Worm (Caenorhabditis elegans) whole organism, young adult: ENCODE data around the gene R10D12.8.
A peak's percentile ranks its signal among the peaks of the same experiment; 100 is the strongest.

ENCODE experiments used
- B0261.1 ChIP-seq: sonication (generic microtip); optimal IDR thresholded peaks from 2 replicates; lab custom pipeline; 2016; ENCODE audit warnings: mild to moderate bottlenecking, missing genetic modification characterization, moderate library complexity, missing compliant biosample characterization
- B0336.3 ChIP-seq: fragments of 200-800 bp; sonication (Bioruptor generic); IDR thresholded peaks from 2 replicates; pipeline ENCODE4 v1.3.6; 2022; ENCODE audit warnings: missing genetic modification characterization, missing compliant biosample characterization
- D2030.7 ChIP-seq: fragments of 200-800 bp; sonication (Bioruptor generic); IDR thresholded peaks from 2 replicates; pipeline ENCODE4 v1.3.6; 2022; ENCODE audit warnings: missing genetic modification reagents, missing genetic modification characterization, missing compliant biosample characterization
- F33H1.4 ChIP-seq: fragments of 200-800 bp; sonication (Bioruptor generic); IDR thresholded peaks from 2 replicates; pipeline ENCODE4 v1.3.6; 2022; ENCODE audit warnings: missing genetic modification reagents, missing genetic modification characterization, missing compliant biosample characterization
- F39B2.1 ChIP-seq: fragments of 200-800 bp; sonication (Bioruptor generic); IDR thresholded peaks from 2 replicates; pipeline ENCODE4 v1.3.6; 2022; ENCODE audit warnings: missing genetic modification reagents, missing genetic modification characterization, missing compliant biosample characterization
- K12H6.12 ChIP-seq: fragments of 200-800 bp; sonication (Bioruptor generic); optimal IDR thresholded peaks from 2 replicates; lab custom pipeline; 2018; ENCODE audit warnings: mild to moderate bottlenecking, missing genetic modification characterization, missing compliant biosample characterization
- Y53F4B.3 ChIP-seq: fragments of 200-800 bp; sonication (Bioruptor generic); IDR thresholded peaks from 2 replicates; pipeline ENCODE4 v1.3.6; 2022; ENCODE audit warnings: missing genetic modification reagents, missing genetic modification characterization, missing compliant biosample characterization
- Y56A3A.18 ChIP-seq: fragments of 200-800 bp; sonication (Bioruptor generic); IDR thresholded peaks from 2 replicates; pipeline ENCODE4 v1.3.6; 2022; ENCODE audit warnings: missing genetic modification reagents, missing genetic modification characterization, missing compliant biosample characterization
- akir-1 ChIP-seq: fragments of 200-800 bp; sonication (Bioruptor generic); optimal IDR thresholded peaks from 2 replicates; lab custom pipeline; 2018; ENCODE audit warnings: mild to moderate bottlenecking, missing genetic modification characterization, moderate library complexity, missing compliant biosample characterization
- attf-6 ChIP-seq: fragments of 200-800 bp; sonication (Bioruptor generic); IDR thresholded peaks from 2 replicates; pipeline ENCODE4 v1.3.6; 2022; ENCODE audit warnings: missing genetic modification reagents, missing genetic modification characterization, missing compliant biosample characterization
- bed-2 ChIP-seq: fragments of 200-800 bp; sonication (Bioruptor generic); IDR thresholded peaks from 2 replicates; pipeline ENCODE4 v1.3.6; 2022; ENCODE audit warnings: missing genetic modification reagents, missing genetic modification characterization, missing compliant biosample characterization
- cebp-1 ChIP-seq, 2 experiments: fragments of 200-800 bp in 1 of 2; sonication (Bioruptor generic) in 1 of 2; sonication (generic microtip) in 1 of 2; IDR thresholded peaks in 1 of 2; optimal IDR thresholded peaks in 1 of 2; 2 replicates each; pipeline versions ENCODE4 v1.3.6 to Lab custom; 2017 to 2022; ENCODE audit warnings: missing compliant biosample characterization in 2 of 2, missing genetic modification characterization in 2 of 2, mild to moderate bottlenecking in 1 of 2, missing genetic modification reagents in 1 of 2, moderate library complexity in 1 of 2
- ceh-100 ChIP-seq: fragments of 200-800 bp; sonication (Bioruptor generic); IDR thresholded peaks from 2 replicates; pipeline ENCODE4 v1.3.6; 2022; ENCODE audit warnings: missing genetic modification reagents, missing genetic modification characterization, missing compliant biosample characterization
- ceh-58 ChIP-seq: fragments of 200-800 bp; sonication (Bioruptor generic); IDR thresholded peaks from 2 replicates; pipeline ENCODE4 v1.3.6; 2022; ENCODE audit warnings: missing genetic modification characterization, missing compliant biosample characterization
- ceh-79 ChIP-seq: sonication (generic microtip); optimal IDR thresholded peaks from 2 replicates; lab custom pipeline; 2017; ENCODE audit warnings: mild to moderate bottlenecking, missing genetic modification characterization, missing compliant biosample characterization
- dpff-1 ChIP-seq: sonication (generic microtip); optimal IDR thresholded peaks from 2 replicates; lab custom pipeline; 2017; ENCODE audit warnings: mild to moderate bottlenecking, missing genetic modification characterization, missing compliant biosample characterization
- efl-1 ChIP-seq: fragments of 150-350 bp; optimal IDR thresholded peaks from 2 replicates; lab custom pipeline; 2014; ENCODE audit warnings: missing biosample characterization, missing genetic modification reagents, missing genetic modification characterization
- egl-18 ChIP-seq: fragments of 200-800 bp; sonication (Bioruptor generic); IDR thresholded peaks from 2 replicates; pipeline ENCODE4 v1.3.6; 2022; ENCODE audit warnings: missing genetic modification reagents, missing genetic modification characterization, missing compliant biosample characterization
- ets-4 ChIP-seq: fragments of 200-800 bp; sonication (Bioruptor generic); optimal IDR thresholded peaks from 2 replicates; lab custom pipeline; 2018; ENCODE audit warnings: mild to moderate bottlenecking, missing genetic modification characterization, missing compliant biosample characterization
- gei-17 ChIP-seq: fragments of 200-800 bp; sonication (Bioruptor generic); optimal IDR thresholded peaks from 2 replicates; lab custom pipeline; 2018; ENCODE audit warnings: mild to moderate bottlenecking, missing genetic modification characterization, missing compliant biosample characterization
- hmg-1.2 ChIP-seq: fragments of 200-800 bp; sonication (Bioruptor generic); IDR thresholded peaks from 2 replicates; pipeline ENCODE4 v1.3.6; 2022; ENCODE audit warnings: missing genetic modification reagents, missing genetic modification characterization, missing compliant biosample characterization
- hsf-1 ChIP-seq: fragments of 200-800 bp; sonication (Bioruptor generic); IDR thresholded peaks from 2 replicates; pipeline ENCODE4 v1.3.6; 2022; ENCODE audit warnings: missing genetic modification reagents, missing genetic modification characterization, missing compliant biosample characterization
- let-607 ChIP-seq, 2 experiments: fragments of 200-800 bp in 1 of 2; sonication (Bioruptor generic) in 1 of 2; sonication (generic microtip) in 1 of 2; optimal IDR thresholded peaks; 2 replicates each; lab custom pipeline; 2016 to 2018; ENCODE audit warnings: mild to moderate bottlenecking in 2 of 2, missing compliant biosample characterization in 2 of 2, missing genetic modification characterization in 2 of 2, moderate library complexity in 2 of 2, missing genotype in 1 of 2
- lin-40 ChIP-seq: sonication (generic microtip); optimal IDR thresholded peaks from 2 replicates; lab custom pipeline; 2016; ENCODE audit warnings: missing genetic modification characterization, mild to moderate bottlenecking, missing compliant biosample characterization, missing genotype, missing genetic modification reagents
- madf-3 ChIP-seq: fragments of 200-800 bp; sonication (Bioruptor generic); IDR thresholded peaks from 2 replicates; pipeline ENCODE4 v1.3.6; 2022; ENCODE audit warnings: missing genetic modification reagents, missing genetic modification characterization, missing compliant biosample characterization
- mcd-1 ChIP-seq: fragments of 200-800 bp; sonication (Bioruptor generic); IDR thresholded peaks from 2 replicates; pipeline ENCODE4 v1.3.6; 2022; ENCODE audit warnings: missing genetic modification reagents, missing genetic modification characterization, missing compliant biosample characterization
- mel-28 ChIP-seq: sonication (generic microtip); optimal IDR thresholded peaks from 2 replicates; lab custom pipeline; 2016; ENCODE audit warnings: borderline replicate concordance, mild to moderate bottlenecking, missing genetic modification characterization, missing compliant biosample characterization
- nfyb-1 ChIP-seq: fragments of 200-800 bp; sonication (Bioruptor generic); IDR thresholded peaks from 2 replicates; pipeline ENCODE4 v1.3.6; 2022; ENCODE audit warnings: missing genetic modification reagents, missing genetic modification characterization, missing compliant biosample characterization
- nhr-90 ChIP-seq: sonication (generic microtip); optimal IDR thresholded peaks from 2 replicates; lab custom pipeline; 2016; ENCODE audit warnings: missing genotype, mild to moderate bottlenecking, missing genetic modification characterization, missing compliant biosample characterization
- rpc-1 ChIP-seq, 2 experiments: fragments of 150-350 bp in 1 of 2; sonication (generic microtip) in 1 of 2; optimal IDR thresholded peaks; 2 replicates each; lab custom pipeline; 2014 to 2018; ENCODE audit warnings: missing biosample characterization in 1 of 2, missing genetic modification characterization in 1 of 2, missing genetic modification reagents in 1 of 2, missing genotype in 1 of 2
- snpc-1.1 ChIP-seq: sonication (generic microtip); optimal IDR thresholded peaks from 2 replicates; lab custom pipeline; 2017; ENCODE audit warnings: missing genetic modification characterization, mild to moderate bottlenecking, missing compliant biosample characterization, antibody characterized with exemption, moderate library complexity, missing genotype, missing genetic modification reagents; ENCODE audit not compliant: insufficient read depth
- snpc-4 ChIP-seq, 5 experiments: fragments of 150-350 bp in 1 of 5; sonication (generic microtip) in 4 of 5; optimal IDR thresholded peaks; 2 replicates each; lab custom pipeline; 2014 to 2018; ENCODE audit warnings: missing genetic modification characterization in 5 of 5, missing biosample characterization in 3 of 5, antibody characterized with exemption in 2 of 5, mild to moderate bottlenecking in 2 of 5, missing compliant biosample characterization in 2 of 5, missing genotype in 2 of 5, moderate library complexity in 2 of 5, missing genetic modification reagents in 1 of 5
- tbp1 ChIP-seq: fragments of 200-800 bp; sonication (Bioruptor generic); optimal IDR thresholded peaks from 2 replicates; lab custom pipeline; 2018; ENCODE audit warnings: mild to moderate bottlenecking, missing genetic modification characterization, missing compliant biosample characterization
- tbx-9 ChIP-seq: sonication (generic microtip); optimal IDR thresholded peaks from 2 replicates; lab custom pipeline; 2016; ENCODE audit warnings: borderline replicate concordance, missing genetic modification characterization, inconsistent platforms, missing compliant biosample characterization
- tlf-1 ChIP-seq: fragments of 200-800 bp; sonication (Bioruptor generic); optimal IDR thresholded peaks from 2 replicates; lab custom pipeline; 2018; ENCODE audit warnings: mild to moderate bottlenecking, missing genetic modification characterization, missing compliant biosample characterization
- xnd-1 ChIP-seq: sonication (generic microtip); optimal IDR thresholded peaks from 2 replicates; lab custom pipeline; 2016; ENCODE audit warnings: missing genotype, missing genetic modification reagents, missing genetic modification characterization, missing compliant biosample characterization
- zfh-2 ChIP-seq: fragments of 200-800 bp; sonication (Bioruptor generic); conservative IDR thresholded peaks from 2 replicates; pipeline ENCODE4 v1.3.6; 2022; ENCODE audit warnings: missing genetic modification reagents, missing genetic modification characterization, missing compliant biosample characterization
- ztf-22 ChIP-seq: fragments of 200-800 bp; sonication (Bioruptor generic); optimal IDR thresholded peaks from 2 replicates; lab custom pipeline; 2018; ENCODE audit warnings: mild to moderate bottlenecking, missing genetic modification characterization, moderate library complexity, missing compliant biosample characterization
- ztf-25 ChIP-seq: fragments of 200-800 bp; sonication (Bioruptor generic); IDR thresholded peaks from 2 replicates; pipeline ENCODE4 v1.3.6; 2022; ENCODE audit warnings: missing genetic modification reagents, missing genetic modification characterization, missing compliant biosample characterization
- ztf-26 ChIP-seq: sonication (generic microtip); optimal IDR thresholded peaks from 2 replicates; lab custom pipeline; 2017; ENCODE audit warnings: missing genetic modification characterization, missing compliant biosample characterization

R10D12.8 gene

ce11 chrV:13953191-13953590, at the start of gene R10D12.8:
Gene R10D12.8, minus strand, starts transcription at chrV:13953291.
- TF ChIP-seq B0336.3 (GFP tag; lab: Robert Waterston, UW) = no peak
- no peak for TF ChIP-seq nfyb-1 (GFP tag; lab: Robert Waterston, UW)
- no peak for TF ChIP-seq ceh-58
- no peak for TF ChIP-seq akir-1 (GFP tag; lab: Kevin White, UChicago)
- TF ChIP-seq snpc-1.1 = no peak
- no peak for TF ChIP-seq Y53F4B.3 (GFP tag; lab: Robert Waterston, UW)
- TF ChIP-seq K12H6.12 (tag; lab: Kevin White, UChicago) = no peak
- TF ChIP-seq gei-17 (GFP tag; lab: Kevin White, UChicago) = no peak
- TF ChIP-seq tbp1 (GFP tag; lab: Kevin White, UChicago) = no peak
- TF ChIP-seq ets-4 = no peak
- TF ChIP-seq let-607 (tag; optimal IDR thresholded peaks at IDR 0.05; lab: Kevin White, UChicago) = no peak
- TF ChIP-seq egl-18 (GFP tag; lab: Robert Waterston, UW) = no peak
- no peak for TF ChIP-seq efl-1
- TF ChIP-seq dpff-1 (tag; lab: Kevin White, UChicago) = no peak
- TF ChIP-seq hsf-1 = no peak
- TF ChIP-seq bed-2 (GFP tag; lab: Robert Waterston, UW) = no peak
- TF ChIP-seq rpc-1 (optimal IDR thresholded peaks at IDR 0.05; lab: Kevin White, UChicago) = no peak
- TF ChIP-seq rpc-1 (tag; optimal IDR thresholded peaks at IDR 0.05; lab: Kevin White, UChicago) = no peak

DNA sequence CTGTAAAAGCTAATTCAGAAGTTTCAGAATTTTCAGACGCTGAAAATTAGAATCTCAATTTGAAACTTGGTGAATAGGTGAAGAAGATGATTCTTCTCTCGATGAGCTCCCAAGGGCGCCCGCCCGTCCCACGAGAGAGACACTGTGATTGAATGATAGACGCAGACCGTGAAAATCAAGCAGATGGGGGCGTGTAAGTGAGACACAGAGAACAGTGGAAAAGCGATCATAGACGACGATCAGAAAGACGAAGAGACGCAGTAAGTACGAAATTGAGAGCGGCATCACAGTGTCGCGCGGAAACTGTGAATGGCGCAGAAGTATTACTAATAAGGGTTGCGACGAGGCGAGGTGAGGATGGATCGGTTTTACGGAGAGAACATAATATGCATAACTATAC, 49.3 kb upstream of the R10D12.8 start:
- TF ChIP-seq hsf-1 (no peak), nhr-90 (tag; lab: Kevin White, UChicago) (no peak), B0261.1 (tag; lab: Kevin White, UChicago) (no peak), hmg-1.2 (peak; percentile 79; the same call in 1 of the 2 replicates), bed-2 (GFP tag; lab: Robert Waterston, UW) (no peak), K12H6.12 (tag; lab: Kevin White, UChicago) (no peak), mel-28 (no peak), cebp-1 (GFP tag; IDR thresholded peaks at IDR 0.05; lab: Robert Waterston, UW) (no peak), cebp-1 (tag; optimal IDR thresholded peaks at IDR 0.05; lab: Kevin White, UChicago) (peak; percentile 21), ztf-25 (GFP tag; lab: Robert Waterston, UW) (0 out of 2 replicates have a peak, but pooled peaks have one; percentile 53), zfh-2 (0 out of 2 replicates have a peak, but pooled peaks have one; percentile 29), ztf-22 (no peak), mcd-1 (GFP tag; lab: Robert Waterston, UW) (peak; percentile 28; the same call in 1 of the 2 replicates), xnd-1 (tag; lab: Kevin White, UChicago) (no peak), madf-3 (GFP tag; lab: Robert Waterston, UW) (0 out of 2 replicates have a peak, but pooled peaks have one; percentile 7), let-607 (tag; optimal IDR thresholded peaks at IDR 0.05; lab: Kevin White, UChicago) (no peak)

- TF ChIP-seq xnd-1 (tag; lab: Kevin White, UChicago) = no peak
- no peak for TF ChIP-seq F33H1.4
- no peak for TF ChIP-seq snpc-4 (GFP tag; optimal IDR thresholded peaks at IDR 0.05; lab: Kevin White, UChicago)
- TF ChIP-seq snpc-4 (tag; optimal IDR thresholded peaks at IDR 0.05; lab: Kevin White, UChicago) = no peak
- TF ChIP-seq ztf-26 (tag; lab: Kevin White, UChicago) = no peak
- TF ChIP-seq let-607 (tag; optimal IDR thresholded peaks at IDR 0.05; lab: Kevin White, UChicago) = no peak
- TF ChIP-seq zfh-2 = no peak
- no peak for TF ChIP-seq Y56A3A.18 (GFP tag; lab: Robert Waterston, UW)
- TF ChIP-seq lin-40 = no peak
- TF ChIP-seq ceh-79 (tag; lab: Kevin White, UChicago) = no peak
- no peak for TF ChIP-seq tlf-1 (GFP tag; lab: Kevin White, UChicago)
- TF ChIP-seq tbp1 (GFP tag; lab: Kevin White, UChicago) = no peak
- no peak for TF ChIP-seq ets-4
- TF ChIP-seq D2030.7 (GFP tag; lab: Robert Waterston, UW) = no peak
- TF ChIP-seq Y53F4B.3 (GFP tag; lab: Robert Waterston, UW) = no peak
- TF ChIP-seq akir-1 (GFP tag; lab: Kevin White, UChicago) = no peak
- TF ChIP-seq ceh-100 (GFP tag; lab: Robert Waterston, UW) = no peak
- no peak for TF ChIP-seq F39B2.1 (GFP tag; lab: Robert Waterston, UW)
- TF ChIP-seq attf-6 = no peak
- TF ChIP-seq tbx-9 = no peak
Observed at ce11 chrV:14001929-14002328, 48.8 kb upstream of the R10D12.8 start.
